Worm (Caenorhabditis elegans) whole organism, early embryonic: ENCODE measurements around the gene T11F8.5.

ENCODE experiments used
- F13C5.2 ChIP-seq: sonication (generic microtip); optimal IDR thresholded peaks from 2 replicates; lab custom pipeline; 2017; ENCODE audit warnings: mild to moderate bottlenecking, missing genetic modification characterization, inconsistent platforms, missing compliant biosample characterization
- aly-1 ChIP-seq: sonication (generic microtip); optimal IDR thresholded peaks from 2 replicates; lab custom pipeline; 2016; ENCODE audit warnings: missing genetic modification characterization, missing compliant biosample characterization
- ama-1 ChIP-seq: fragments of 150-350 bp; optimal IDR thresholded peaks from 2 replicates; lab custom pipeline; 2014
- ceh-36 ChIP-seq: sonication (generic microtip); optimal IDR thresholded peaks from 2 replicates; lab custom pipeline; 2016; ENCODE audit warnings: missing genetic modification characterization, inconsistent platforms, missing compliant biosample characterization
- hmbx-1 ChIP-seq: sonication (generic microtip); optimal IDR thresholded peaks from 2 replicates; lab custom pipeline; 2016; ENCODE audit warnings: mild to moderate bottlenecking, missing genetic modification characterization, missing compliant biosample characterization
- hnd-1 ChIP-seq: sonication (generic microtip); optimal IDR thresholded peaks from 2 replicates; lab custom pipeline; 2016; ENCODE audit warnings: missing genetic modification characterization, missing compliant biosample characterization
- pes-1 ChIP-seq: fragments of 200-800 bp; sonication (Bioruptor generic); IDR thresholded peaks from 2 replicates; pipeline ENCODE4 v1.3.6; 2022; ENCODE audit warnings: missing genetic modification reagents, missing genetic modification characterization, missing compliant biosample characterization
- sea-1 ChIP-seq: fragments of 200-800 bp; sonication (Bioruptor generic); conservative IDR thresholded peaks from 2 replicates; pipeline ENCODE4 v1.3.6; 2022; ENCODE audit warnings: missing genetic modification characterization, missing compliant biosample characterization
- tbx-11 ChIP-seq: fragments of 200-800 bp; sonication (Bioruptor generic); IDR thresholded peaks from 2 replicates; pipeline ENCODE4 v1.3.6; 2022; ENCODE audit warnings: missing genetic modification characterization, missing compliant biosample characterization
- tbx-37 ChIP-seq: fragments of 200-800 bp; sonication (Bioruptor generic); conservative IDR thresholded peaks from 2 replicates; pipeline ENCODE4 v1.3.6; 2022; ENCODE audit warnings: missing genetic modification reagents, missing genetic modification characterization, missing compliant biosample characterization
- tra-4 ChIP-seq: sonication (generic microtip); optimal IDR thresholded peaks from 2 replicates; lab custom pipeline; 2017; ENCODE audit warnings: missing genetic modification characterization, missing compliant biosample characterization

DNA sequence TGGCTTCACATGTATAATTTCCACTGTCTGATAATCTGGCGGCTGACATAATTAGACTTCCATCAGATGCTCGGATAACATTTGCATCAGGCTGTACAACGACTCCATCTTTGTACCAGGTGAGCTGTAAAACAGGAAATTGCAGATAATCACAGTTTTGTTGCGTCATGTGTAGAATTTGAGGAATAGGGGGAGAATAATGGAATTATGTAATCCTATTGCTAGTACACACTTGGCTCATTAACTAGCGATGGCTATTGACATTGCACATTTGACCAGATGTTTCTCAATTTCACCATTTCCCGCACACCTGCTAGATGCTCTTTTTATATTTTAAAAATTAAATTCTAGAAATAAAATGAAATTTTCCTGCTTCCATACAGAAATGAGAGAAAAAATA lies 18.6 kb downstream of the T11F8.5 start:
- TF ChIP-seq aly-1 (tag; lab: Kevin White, UChicago) = no peak
- TF ChIP-seq hnd-1 (tag; lab: Kevin White, UChicago) = no peak
- TF ChIP-seq tbx-37 = no peak
- TF ChIP-seq pes-1 (GFP tag; lab: Robert Waterston, UW) = no peak
- TF ChIP-seq tra-4 (tag; lab: Kevin White, UChicago) = no peak
- no peak for TF ChIP-seq ama-1 (lab: Kevin White, UChicago)
- TF ChIP-seq hmbx-1 (tag; lab: Kevin White, UChicago) = no peak
- TF ChIP-seq ceh-36 (tag; lab: Kevin White, UChicago) = no peak
- no peak for TF ChIP-seq F13C5.2 (tag; lab: Kevin White, UChicago)
- TF ChIP-seq sea-1 (GFP tag; lab: Robert Waterston, UW) = no peak
- TF ChIP-seq tbx-11 (GFP tag; lab: Robert Waterston, UW) = no peak
